Worm (Caenorhabditis elegans) whole organism, L4 larva: ENCODE measurements around the gene arx-2.

ENCODE experiments used
- F37D6.2 ChIP-seq: sonication (generic microtip); optimal IDR thresholded peaks from 2 replicates; lab custom pipeline; 2016; ENCODE audit warnings: mild to moderate bottlenecking, missing genetic modification characterization, missing compliant biosample characterization
- F49E8.2 ChIP-seq: sonication (generic microtip); optimal IDR thresholded peaks from 2 replicates; lab custom pipeline; 2016; ENCODE audit warnings: missing compliant biosample characterization, mild to moderate bottlenecking, missing genetic modification characterization, borderline replicate concordance
- R02D3.7 ChIP-seq: fragments of 150-350 bp; sonication (generic microtip); optimal IDR thresholded peaks from 3 replicates; lab custom pipeline; 2014; ENCODE audit warnings: missing biosample characterization, missing genetic modification characterization
- T20F7.1 ChIP-seq: fragments of 200-800 bp; sonication (Bioruptor generic); optimal IDR thresholded peaks from 2 replicates; lab custom pipeline; 2018; ENCODE audit warnings: mild to moderate bottlenecking, missing genetic modification characterization, missing compliant biosample characterization
- Y48G9A.11 ChIP-seq: fragments of 200-800 bp; sonication (Bioruptor generic); IDR thresholded peaks from 2 replicates; pipeline ENCODE4 v1.3.6; 2022; ENCODE audit warnings: missing genetic modification reagents, missing genetic modification characterization, missing compliant biosample characterization
- Y5F2A.4 ChIP-seq: fragments of 200-800 bp; sonication (Bioruptor generic); optimal IDR thresholded peaks from 2 replicates; lab custom pipeline; 2018; ENCODE audit warnings: mild to moderate bottlenecking, missing genetic modification characterization, missing compliant biosample characterization
- ZK337.2 ChIP-seq: fragments of 200-800 bp; sonication (Bioruptor generic); IDR thresholded peaks from 2 replicates; pipeline ENCODE4 v1.3.6; 2022; ENCODE audit warnings: missing genetic modification reagents, missing genetic modification characterization, missing compliant biosample characterization
- aha-1 ChIP-seq: fragments of 150-350 bp; peaks from one replicate; lab custom pipeline; 2014; ENCODE audit warnings: missing biosample characterization, missing genetic modification characterization
- aly-2 ChIP-seq: sonication (generic microtip); optimal IDR thresholded peaks from 2 replicates; lab custom pipeline; 2018; ENCODE audit warnings: missing biosample characterization, missing genetic modification characterization
- arid-1 ChIP-seq: fragments of 200-800 bp; sonication (Bioruptor generic); conservative IDR thresholded peaks from 2 replicates; pipeline ENCODE4 v1.3.6; 2022; ENCODE audit warnings: missing genetic modification reagents, missing genetic modification characterization, missing compliant biosample characterization
- ceh-82 ChIP-seq: sonication (generic microtip); optimal IDR thresholded peaks from 2 replicates; lab custom pipeline; 2017; ENCODE audit warnings: missing biosample characterization, missing genetic modification characterization
- daf-12 ChIP-seq: fragments of 150-350 bp; optimal IDR thresholded peaks from 2 replicates; lab custom pipeline; 2014; ENCODE audit warnings: missing biosample characterization, missing genetic modification reagents, missing genetic modification characterization
- daf-16 ChIP-seq, 3 experiments: sonication (generic microtip); optimal IDR thresholded peaks; 2 replicates each; lab custom pipeline; 2016 to 2017; ENCODE audit warnings: missing genetic modification characterization in 3 of 3, missing genetic modification reagents in 3 of 3, mild to moderate bottlenecking in 2 of 3, missing compliant biosample characterization in 2 of 3, missing biosample characterization in 1 of 3, moderate library complexity in 1 of 3
- dmd-6 ChIP-seq: fragments of 200-800 bp; sonication (Bioruptor generic); IDR thresholded peaks from 2 replicates; pipeline ENCODE4 v1.3.6; 2022; ENCODE audit warnings: missing genetic modification reagents, missing genetic modification characterization, missing compliant biosample characterization
- dpl-1 ChIP-seq: fragments of 150-350 bp; optimal IDR thresholded peaks from 2 replicates; lab custom pipeline; 2014; ENCODE audit warnings: missing biosample characterization, missing genetic modification reagents, missing genetic modification characterization
- dve-1 ChIP-seq: sonication (generic microtip); optimal IDR thresholded peaks from 2 replicates; lab custom pipeline; 2017; ENCODE audit warnings: antibody characterized with exemption, mild to moderate bottlenecking, missing genetic modification characterization, missing compliant biosample characterization; ENCODE audit not compliant: insufficient read depth
- fkh-10 ChIP-seq: fragments of 150-350 bp; optimal IDR thresholded peaks from 2 replicates; lab custom pipeline; 2014; ENCODE audit warnings: missing biosample characterization, missing genetic modification reagents, missing genetic modification characterization
- hlh-11 ChIP-seq: fragments of 200-800 bp; sonication (Bioruptor generic); optimal IDR thresholded peaks from 2 replicates; lab custom pipeline; 2018; ENCODE audit warnings: mild to moderate bottlenecking, missing genetic modification characterization, missing compliant biosample characterization
- hmg-1.1 ChIP-seq: fragments of 200-800 bp; sonication (Bioruptor generic); IDR thresholded peaks from 2 replicates; pipeline ENCODE4 v1.3.6; 2022; ENCODE audit warnings: missing genetic modification reagents, missing genetic modification characterization, missing compliant biosample characterization
- lin-13 ChIP-seq: fragments of 150-350 bp; optimal IDR thresholded peaks from 2 replicates; lab custom pipeline; 2014; ENCODE audit warnings: missing biosample characterization, missing genetic modification reagents, missing genetic modification characterization
- lin-15B ChIP-seq: fragments of 150-350 bp; sonication (generic microtip); optimal IDR thresholded peaks from 3 replicates; lab custom pipeline; 2014; ENCODE audit warnings: missing biosample characterization, missing genetic modification characterization
- lin-29 ChIP-seq: fragments of 200-800 bp; sonication (Bioruptor generic); IDR thresholded peaks from 2 replicates; pipeline ENCODE4 v1.3.6; 2022; ENCODE audit warnings: missing genetic modification reagents, missing genetic modification characterization, missing compliant biosample characterization
- lin-39 ChIP-seq: fragments of 150-350 bp; optimal IDR thresholded peaks from 2 replicates; lab custom pipeline; 2014; ENCODE audit warnings: missing biosample characterization, missing genetic modification reagents, missing genetic modification characterization
- madf-9 ChIP-seq: fragments of 200-800 bp; sonication (Bioruptor generic); conservative IDR thresholded peaks from 2 replicates; pipeline ENCODE4 v1.3.6; 2022; ENCODE audit warnings: missing genetic modification reagents, missing genetic modification characterization, missing compliant biosample characterization
- mdl-1 ChIP-seq, 2 experiments: fragments of 150-350 bp in 1 of 2; sonication (generic microtip) in 1 of 2; optimal IDR thresholded peaks; 2 replicates each; lab custom pipeline; 2014 to 2017; ENCODE audit warnings: missing biosample characterization in 2 of 2, missing genetic modification characterization in 2 of 2
- mdt-29 ChIP-seq: fragments of 200-800 bp; sonication (Bioruptor generic); IDR thresholded peaks from 2 replicates; pipeline ENCODE4 v1.3.6; 2022; ENCODE audit warnings: missing genetic modification reagents, missing genetic modification characterization, missing compliant biosample characterization
- mep-1 ChIP-seq: fragments of 150-350 bp; sonication (generic microtip); optimal IDR thresholded peaks from 3 replicates; lab custom pipeline; 2014; ENCODE audit warnings: missing biosample characterization, missing genetic modification characterization
- mes-2 ChIP-seq: sonication (generic microtip); optimal IDR thresholded peaks from 2 replicates; lab custom pipeline; 2016; ENCODE audit warnings: missing genotype, mild to moderate bottlenecking, missing genetic modification characterization, missing compliant biosample characterization; ENCODE audit not compliant: poor library complexity, severe bottlenecking
- mxl-2 ChIP-seq: fragments of 200-800 bp; sonication (Bioruptor generic); conservative IDR thresholded peaks from 2 replicates; pipeline ENCODE4 v1.3.6; 2022; ENCODE audit warnings: missing genetic modification reagents, missing genetic modification characterization, missing compliant biosample characterization
- nhr-10 ChIP-seq: fragments of 150-350 bp; optimal IDR thresholded peaks from 2 replicates; lab custom pipeline; 2014; ENCODE audit warnings: missing biosample characterization, missing genetic modification characterization
- nhr-111 ChIP-seq: fragments of 200-800 bp; sonication (Bioruptor generic); optimal IDR thresholded peaks from 2 replicates; lab custom pipeline; 2018; ENCODE audit warnings: mild to moderate bottlenecking, missing genetic modification characterization, missing compliant biosample characterization
- nhr-25 ChIP-seq: sonication (generic microtip); optimal IDR thresholded peaks from 2 replicates; lab custom pipeline; 2017; ENCODE audit warnings: missing genetic modification characterization, mild to moderate bottlenecking, missing compliant biosample characterization, antibody characterized with exemption, moderate library complexity, borderline replicate concordance; ENCODE audit not compliant: insufficient read depth
- nhr-28 ChIP-seq: fragments of 150-350 bp; optimal IDR thresholded peaks from 2 replicates; lab custom pipeline; 2014; ENCODE audit warnings: missing biosample characterization, missing genetic modification characterization
- nhr-42 ChIP-seq: fragments of 200-800 bp; sonication (Bioruptor generic); IDR thresholded peaks from 2 replicates; pipeline ENCODE4 v1.3.6; 2022; ENCODE audit warnings: missing genetic modification characterization, missing compliant biosample characterization
- nhr-77 ChIP-seq: fragments of 150-350 bp; optimal IDR thresholded peaks from 2 replicates; lab custom pipeline; 2014; ENCODE audit warnings: missing biosample characterization, missing genetic modification characterization
- rbr-2 ChIP-seq: sonication (generic microtip); optimal IDR thresholded peaks from 2 replicates; lab custom pipeline; 2016; ENCODE audit warnings: missing genotype, missing genetic modification characterization, missing compliant biosample characterization
- skn-1 ChIP-seq: fragments of 150-350 bp; optimal IDR thresholded peaks from 2 replicates; lab custom pipeline; 2014; ENCODE audit warnings: missing biosample characterization, missing genetic modification characterization
- snpc-1.2 ChIP-seq: fragments of 200-800 bp; sonication (Bioruptor generic); IDR thresholded peaks from 2 replicates; pipeline ENCODE4 v1.3.6; 2022; ENCODE audit warnings: missing genetic modification reagents, missing genetic modification characterization, missing compliant biosample characterization
- spr-1 ChIP-seq: sonication (generic microtip); optimal IDR thresholded peaks from 2 replicates; lab custom pipeline; 2016; ENCODE audit warnings: mild to moderate bottlenecking, missing genetic modification characterization, missing compliant biosample characterization
- spr-3 ChIP-seq: fragments of 200-800 bp; sonication (Bioruptor generic); optimal IDR thresholded peaks from 2 replicates; lab custom pipeline; 2018; ENCODE audit warnings: mild to moderate bottlenecking, missing genetic modification characterization, missing compliant biosample characterization
- unc-39 ChIP-seq: sonication (generic microtip); optimal IDR thresholded peaks from 2 replicates; lab custom pipeline; 2017; ENCODE audit warnings: missing biosample characterization, missing genetic modification characterization
- zfp-2 ChIP-seq: sonication (generic microtip); optimal IDR thresholded peaks from 2 replicates; lab custom pipeline; 2016; ENCODE audit warnings: mild to moderate bottlenecking, missing genetic modification characterization, missing compliant biosample characterization

The arx-2 gene

DNA sequence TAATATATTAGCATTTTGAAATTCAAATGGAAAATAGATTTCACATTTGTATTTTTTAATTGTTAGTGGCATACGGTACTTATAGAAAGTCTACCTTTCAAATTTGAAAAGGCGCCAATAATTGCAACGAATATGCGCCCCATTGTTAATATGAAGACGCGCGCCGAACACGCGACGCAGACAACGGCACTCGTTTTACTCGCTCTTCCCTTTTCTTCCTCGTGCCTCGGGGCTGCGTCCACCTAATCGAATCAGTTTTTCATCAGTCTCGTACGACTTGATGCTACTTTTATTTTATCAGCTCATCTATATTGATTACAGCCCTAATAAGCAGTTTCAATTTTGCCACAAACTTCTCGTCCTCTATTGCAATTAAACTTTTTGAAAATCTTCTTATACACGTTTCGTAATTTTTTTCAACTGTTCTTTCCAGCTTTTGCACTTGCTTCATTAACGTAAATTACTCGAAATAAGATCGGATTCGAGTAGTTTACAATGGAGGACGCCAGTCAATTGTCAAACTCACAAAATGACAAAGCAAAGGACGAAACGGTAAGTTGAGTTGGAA lies 23.8 kb upstream of the arx-2 start, which contains the start of gene cash-1 (continued):
- TF ChIP-seq F49E8.2 = no peak
- TF ChIP-seq lin-29 = no peak
- no peak for TF ChIP-seq ceh-82 (tag; lab: Kevin White, UChicago)
- TF ChIP-seq aly-2 (tag; lab: Kevin White, UChicago) = no peak
- no peak for TF ChIP-seq nhr-42 (GFP tag; lab: Robert Waterston, UW)
- peak; percentile 89 for TF ChIP-seq mes-2 (tag; lab: Kevin White, UChicago)
- no peak for TF ChIP-seq unc-39 (tag; lab: Kevin White, UChicago)
- TF ChIP-seq, all 104 proteins: peak for 31

DNA sequence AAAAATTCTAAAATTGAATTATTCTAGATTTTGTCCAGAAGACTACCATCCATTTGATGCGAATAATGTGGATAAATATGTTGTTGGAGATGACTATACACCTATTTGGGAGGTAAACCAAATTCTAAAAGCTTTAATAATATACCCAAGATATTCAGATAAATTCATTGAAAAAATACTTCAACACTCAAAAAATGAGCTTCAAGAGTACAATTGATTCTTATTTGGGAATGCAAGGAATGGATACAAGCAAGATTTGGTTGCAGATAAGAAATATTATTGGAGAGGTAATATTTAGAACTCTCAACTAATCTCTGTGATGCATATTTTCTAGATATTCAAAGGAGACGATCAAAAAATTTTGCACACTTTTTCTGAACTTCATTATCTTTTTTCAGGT lies 22.0 kb upstream of the arx-2 start:
- no peak for TF ChIP-seq Y5F2A.4 (GFP tag; lab: Kevin White, UChicago)
- TF ChIP-seq aha-1 (tag; lab: Kevin White, UChicago) = peak; percentile 96

DNA sequence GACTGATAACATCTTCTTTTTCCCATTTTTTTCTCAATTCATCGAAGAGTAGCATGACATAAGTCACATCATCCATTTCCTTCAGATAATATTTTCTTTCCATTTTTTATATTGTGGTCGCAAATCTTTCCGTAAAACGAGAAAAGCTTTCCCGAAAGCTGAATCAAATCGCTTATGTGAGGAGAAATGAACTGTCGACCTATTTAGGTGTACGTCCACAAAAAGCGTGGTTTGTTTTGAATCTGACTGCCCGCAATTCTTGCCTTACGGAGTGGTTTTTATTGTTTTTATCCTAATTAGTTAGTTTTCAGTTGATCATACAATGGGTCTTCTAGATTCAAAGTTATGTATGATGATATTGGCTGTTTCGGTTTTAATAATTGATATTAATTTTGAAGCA lies 20.1 kb upstream of the arx-2 start, which contains the start of gene ttll-15:
Gene ttll-15, plus strand, starts transcription at position 301 of the 400 bp plus-strand sequence.
- no peak for TF ChIP-seq dpl-1
- no peak for TF ChIP-seq snpc-1.2 (GFP tag; lab: Robert Waterston, UW)
- TF ChIP-seq R02D3.7 = no peak
- TF ChIP-seq lin-39 (tag; lab: Kevin White, UChicago) = no peak
- no peak for TF ChIP-seq nhr-10 (tag; lab: Kevin White, UChicago)
- no peak for TF ChIP-seq zfp-2

DNA sequence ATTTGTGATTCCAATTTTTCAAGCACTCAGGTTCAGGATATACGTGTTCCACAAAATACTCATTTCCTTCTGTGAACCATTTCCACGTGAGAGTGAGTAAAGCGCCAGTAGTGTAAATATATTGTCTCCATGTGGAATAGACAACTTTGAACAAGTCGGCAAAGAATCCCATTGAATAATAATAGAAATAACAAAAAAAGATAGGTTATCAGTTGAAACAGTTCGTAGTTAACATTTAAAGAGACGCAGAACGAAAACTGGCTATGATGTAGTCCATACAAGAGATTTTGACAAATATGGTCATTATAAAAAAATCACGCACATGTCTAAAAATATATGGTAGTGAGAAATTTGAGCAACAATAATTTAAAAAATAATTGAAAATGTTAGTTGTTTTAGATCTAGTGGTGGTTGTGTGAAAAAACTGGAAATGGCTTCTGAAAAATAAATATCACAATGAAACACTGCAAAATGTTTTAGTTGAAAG lies 19.4 kb upstream of the arx-2 start, which contains the start of gene ceeh-2:
Gene ceeh-2, minus strand, starts transcription at position 437 of the 487 bp plus-strand sequence.
- TF ChIP-seq T20F7.1 (GFP tag; lab: Kevin White, UChicago) = no peak
- no peak for TF ChIP-seq daf-16 (GFP tag; optimal IDR thresholded peaks at IDR 0.05; lab: Kevin White, UChicago)
- peak; percentile 83 for TF ChIP-seq daf-16 (tag; optimal IDR thresholded peaks at IDR 0.05; lab: Kevin White, UChicago)
- no peak for TF ChIP-seq daf-12 (tag; lab: Kevin White, UChicago)
- peak; percentile 8 for TF ChIP-seq hlh-11 (tag; lab: Kevin White, UChicago)
- peak in 1 of 2 experiments; percentile 32 for TF ChIP-seq mdl-1 (tag; optimal IDR thresholded peaks at IDR 0.05; lab: Kevin White, UChicago)
- TF ChIP-seq madf-9 (GFP tag; lab: Robert Waterston, UW) = no peak
- no peak for TF ChIP-seq spr-1 (tag; lab: Kevin White, UChicago)
- peak; percentile 63 for TF ChIP-seq dve-1 (tag; lab: Kevin White, UChicago)
- TF ChIP-seq nhr-77 (tag; lab: Kevin White, UChicago) = peak; percentile 28
- no peak for TF ChIP-seq spr-3
- peak; percentile 33 for TF ChIP-seq aha-1 (tag; lab: Kevin White, UChicago)
- TF ChIP-seq nhr-111 (GFP tag; lab: Kevin White, UChicago) = no peak
- TF ChIP-seq nhr-28 (tag; lab: Kevin White, UChicago) = peak; percentile 59
- TF ChIP-seq dmd-6 = peak; percentile 36; the same call in 1 of the 2 replicates

DNA sequence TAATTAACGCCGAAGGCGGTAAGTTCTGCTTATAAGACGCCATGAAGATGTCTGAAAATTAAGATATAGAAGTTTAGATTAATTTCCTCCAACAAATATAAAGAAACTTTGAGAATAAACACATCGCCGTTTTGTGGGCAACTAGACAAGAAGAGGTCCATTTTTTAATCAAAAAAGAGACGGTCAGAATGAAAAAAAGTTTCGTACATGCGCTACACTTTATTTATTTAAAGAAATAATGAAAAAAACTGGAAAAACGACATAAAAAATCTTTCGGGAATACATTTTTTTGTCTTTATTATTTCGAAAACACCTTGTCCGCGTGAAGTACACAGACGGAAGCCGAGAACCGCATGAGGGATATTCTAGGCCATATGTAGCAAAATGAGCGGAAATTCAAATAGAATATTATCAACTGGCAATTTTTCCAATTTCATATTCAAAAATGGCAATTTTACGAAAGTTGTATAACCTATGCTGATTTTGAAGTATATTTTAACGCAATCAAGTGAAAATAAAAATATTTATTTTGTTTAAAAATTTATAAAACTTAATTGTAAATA lies 17.7 kb upstream of the arx-2 start, which contains the start of gene sluh-7:
Gene sluh-7, minus strand, starts transcription at position 51 of the 563 bp plus-strand sequence.
- TF ChIP-seq skn-1 (no peak), F37D6.2 (tag; lab: Kevin White, UChicago) (peak; percentile 55), Y48G9A.11 (GFP tag; lab: Robert Waterston, UW) (no peak), lin-13 (GFP tag; lab: Kevin White, UChicago) (peak; percentile 27), dpl-1 (peak; percentile 94), arid-1 (GFP tag; lab: Robert Waterston, UW) (no peak), mdt-29 (GFP tag; lab: Robert Waterston, UW) (no peak), hmg-1.1 (GFP tag; lab: Robert Waterston, UW) (0 out of 2 replicates have a peak, but pooled peaks have one; percentile 12), ZK337.2 (peak; percentile 84), fkh-10 (no peak), rbr-2 (tag; lab: Kevin White, UChicago) (peak; percentile 63), daf-12 (tag; lab: Kevin White, UChicago) (no peak), mxl-2 (GFP tag; lab: Robert Waterston, UW) (no peak), daf-16 (GFP tag; optimal IDR thresholded peaks at IDR 0.05; lab: Kevin White, UChicago) (no peak), daf-16 (tag; optimal IDR thresholded peaks at IDR 0.05; lab: Kevin White, UChicago) (peak; percentile 52), mdl-1 (tag; optimal IDR thresholded peaks at IDR 0.05; lab: Kevin White, UChicago) (no peak), mep-1 (tag; lab: Kevin White, UChicago) (peak; percentile 70), lin-15B (tag; lab: Kevin White, UChicago) (peak; percentile 3), nhr-25 (no peak)
